Fruit fly (Drosophila melanogaster) whole organism, pupa: ENCODE data around the gene S6k.

Experiments
- CG14655 ChIP-seq: fragments of 200-800 bp; sonication (Bioruptor generic); optimal IDR thresholded peaks from 3 replicates; lab custom pipeline; 2017; ENCODE audit warnings: mild to moderate bottlenecking, missing biosample characterization, missing genetic modification reagents, missing genetic modification characterization
- CG34367 ChIP-seq: fragments of 200-800 bp; sonication (Bioruptor generic); optimal IDR thresholded peaks from 2 replicates; lab custom pipeline; 2018; ENCODE audit warnings: missing biosample characterization, mild to moderate bottlenecking, missing genetic modification characterization
- CG4496 ChIP-seq: fragments of 200-800 bp; sonication (Bioruptor generic); IDR thresholded peaks from 3 replicates; pipeline ENCODE4 v1.3.6; 2022; ENCODE audit warnings: missing biosample characterization, missing genetic modification characterization
- CG8301 ChIP-seq: fragments of 200-800 bp; sonication (Bioruptor generic); optimal IDR thresholded peaks from 2 replicates; lab custom pipeline; 2018; ENCODE audit warnings: missing biosample characterization, mild to moderate bottlenecking, missing genetic modification characterization
- EcR ChIP-seq: fragments of 200-800 bp; sonication (Bioruptor generic); optimal IDR thresholded peaks from 3 replicates; lab custom pipeline; 2019; ENCODE audit warnings: missing biosample characterization, missing genetic modification characterization, mild to moderate bottlenecking, moderate library complexity, missing genetic modification reagents
- Ets98B ChIP-seq: fragments of 200-800 bp; sonication (Bioruptor generic); IDR thresholded peaks from 2 replicates; pipeline ENCODE4 v1.3.6; 2022; ENCODE audit warnings: missing biosample characterization, missing genetic modification characterization
- Pif1A ChIP-seq: fragments of 200-800 bp; sonication (Bioruptor generic); optimal IDR thresholded peaks from 3 replicates; lab custom pipeline; 2016; ENCODE audit warnings: missing biosample characterization, missing genetic modification characterization
- fd96Ca ChIP-seq: fragments of 200-800 bp; sonication (Bioruptor generic); IDR thresholded peaks from 3 replicates; pipeline ENCODE4 v1.3.6; 2022; ENCODE audit warnings: missing biosample characterization, missing genetic modification characterization

DNA sequence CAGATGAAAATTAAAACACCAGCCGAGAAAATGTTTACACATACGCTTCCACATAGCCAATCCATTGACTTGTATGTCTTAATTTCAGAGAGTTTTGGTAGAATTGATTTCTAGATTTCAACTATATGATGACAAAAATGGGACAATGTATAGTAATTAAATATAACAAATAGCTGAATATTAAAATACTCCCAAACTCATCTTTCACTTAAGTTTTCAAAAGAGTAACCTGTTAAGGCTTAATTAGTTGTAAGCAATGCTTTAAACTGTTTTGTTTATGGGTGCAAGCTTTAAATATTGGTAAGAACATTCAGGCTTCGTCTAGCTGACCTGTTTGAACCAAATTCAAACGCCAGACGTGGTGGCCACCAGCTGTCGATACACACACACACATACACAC lies 18.0 kb upstream of the S6k start:
- TF ChIP-seq CG8301 (tag; lab: Kevin White, UChicago) (no peak), CG34367 (tag; lab: Kevin White, UChicago) (no peak), CG14655 (GFP tag; lab: Kevin White, UChicago) (no peak), Pif1A (no peak), fd96Ca (GFP tag; lab: Robert Waterston, UW) (no peak), Ets98B (GFP tag; lab: Robert Waterston, UW) (no peak), EcR (GFP tag; lab: Kevin White, UChicago) (no peak), CG4496 (no peak)
